Worm (Caenorhabditis elegans) whole organism, mixed stage, embryonic: ENCODE data around the gene T27A8.3.
"Not testable (repeated sequence)": the region's sequence is repeated elsewhere in the genome, so short reads cannot be mapped to it uniquely, and the experiment has no call there.

Experiments
- M03D4.4 ChIP-seq: sonication (generic microtip); optimal IDR thresholded peaks from 2 replicates; lab custom pipeline; 2017; ENCODE audit warnings: mild to moderate bottlenecking, missing genetic modification characterization, missing compliant biosample characterization
- bed-3 ChIP-seq: fragments of 200-800 bp; sonication (Bioruptor generic); optimal IDR thresholded peaks from 3 replicates; lab custom pipeline; 2018; ENCODE audit warnings: mild to moderate bottlenecking, missing genetic modification characterization, moderate library complexity, missing compliant biosample characterization
- ceh-39 ChIP-seq: fragments of 150-350 bp; optimal IDR thresholded peaks from 2 replicates; lab custom pipeline; 2014; ENCODE audit warnings: missing biosample characterization, missing genetic modification characterization
- ceh-43 ChIP-seq: fragments of 200-800 bp; sonication (Bioruptor generic); optimal IDR thresholded peaks from 2 replicates; lab custom pipeline; 2018; ENCODE audit warnings: mild to moderate bottlenecking, missing genetic modification characterization, moderate library complexity, missing compliant biosample characterization
- ces-1 ChIP-seq: fragments of 150-350 bp; optimal IDR thresholded peaks from 2 replicates; lab custom pipeline; 2014; ENCODE audit warnings: missing biosample characterization, missing genetic modification reagents, missing genetic modification characterization
- cnd-1 ChIP-seq: fragments of 200-800 bp; sonication (Bioruptor generic); optimal IDR thresholded peaks from 2 replicates; lab custom pipeline; 2018; ENCODE audit warnings: mild to moderate bottlenecking, missing genetic modification characterization, missing compliant biosample characterization
- drap-1 ChIP-seq: fragments of 200-800 bp; sonication (Bioruptor generic); optimal IDR thresholded peaks from 3 replicates; lab custom pipeline; 2018; ENCODE audit warnings: mild to moderate bottlenecking, missing genetic modification characterization, missing compliant biosample characterization
- elt-1 ChIP-seq: sonication (generic microtip); optimal IDR thresholded peaks from 2 replicates; lab custom pipeline; 2017; ENCODE audit warnings: missing genetic modification characterization, mild to moderate bottlenecking, missing compliant biosample characterization, antibody characterized with exemption, moderate library complexity, borderline replicate concordance; ENCODE audit not compliant: insufficient read depth
- flh-1 ChIP-seq: fragments of 200-800 bp; sonication (Bioruptor generic); optimal IDR thresholded peaks from 2 replicates; lab custom pipeline; 2018; ENCODE audit warnings: mild to moderate bottlenecking, missing genetic modification characterization, moderate library complexity, missing compliant biosample characterization
- ham-2 ChIP-seq: fragments of 200-800 bp; sonication (Bioruptor generic); optimal IDR thresholded peaks from 2 replicates; lab custom pipeline; 2018; ENCODE audit warnings: mild to moderate bottlenecking, missing genetic modification characterization, missing compliant biosample characterization
- hlh-1 ChIP-seq: fragments of 150-350 bp; optimal IDR thresholded peaks from 2 replicates; lab custom pipeline; 2014; ENCODE audit warnings: missing biosample characterization, missing genetic modification reagents, missing genetic modification characterization
- lsy-2 ChIP-seq: fragments of 150-350 bp; optimal IDR thresholded peaks from 2 replicates; lab custom pipeline; 2014; ENCODE audit warnings: missing biosample characterization, missing genetic modification characterization
- mab-5 ChIP-seq: fragments of 150-350 bp; optimal IDR thresholded peaks from 2 replicates; lab custom pipeline; 2014; ENCODE audit warnings: missing biosample characterization, missing genetic modification characterization
- mep-1 ChIP-seq: fragments of 150-350 bp; optimal IDR thresholded peaks from 2 replicates; lab custom pipeline; 2017; ENCODE audit warnings: missing biosample characterization, missing genetic modification reagents, missing genetic modification characterization, inconsistent platforms
- mls-2 ChIP-seq: sonication (generic microtip); optimal IDR thresholded peaks from 2 replicates; lab custom pipeline; 2016; ENCODE audit warnings: mild to moderate bottlenecking, missing genetic modification characterization, moderate library complexity, missing compliant biosample characterization
- nhr-12 ChIP-seq: fragments of 150-350 bp; optimal IDR thresholded peaks from 2 replicates; lab custom pipeline; 2014; ENCODE audit warnings: missing biosample characterization, missing genetic modification characterization
- nhr-2 ChIP-seq: fragments of 150-350 bp; optimal IDR thresholded peaks from 2 replicates; lab custom pipeline; 2014; ENCODE audit warnings: missing biosample characterization, missing genetic modification characterization
- nhr-237 ChIP-seq: fragments of 150-350 bp; optimal IDR thresholded peaks from 2 replicates; lab custom pipeline; 2014; ENCODE audit warnings: missing biosample characterization, missing genetic modification characterization
- nhr-28 ChIP-seq: fragments of 150-350 bp; optimal IDR thresholded peaks from 2 replicates; lab custom pipeline; 2014; ENCODE audit warnings: missing biosample characterization, missing genetic modification characterization
- pha-4 ChIP-seq: fragments of 150-350 bp; optimal IDR thresholded peaks from 2 replicates; lab custom pipeline; 2018; ENCODE audit warnings: missing biosample characterization, missing genetic modification reagents, missing genetic modification characterization
- sem-2 ChIP-seq: fragments of 200-800 bp; sonication (Bioruptor generic); optimal IDR thresholded peaks from 2 replicates; lab custom pipeline; 2018; ENCODE audit warnings: mild to moderate bottlenecking, missing genetic modification characterization, missing compliant biosample characterization
- snpc-4 ChIP-seq: fragments of 150-350 bp; optimal IDR thresholded peaks from 2 replicates; lab custom pipeline; 2014; ENCODE audit warnings: missing biosample characterization, missing genetic modification characterization
- sptf-1 ChIP-seq: sonication (generic microtip); optimal IDR thresholded peaks from 2 replicates; lab custom pipeline; 2017; ENCODE audit warnings: mild to moderate bottlenecking, missing genetic modification characterization, moderate library complexity, missing compliant biosample characterization
- tbx-8 ChIP-seq: fragments of 200-800 bp; sonication (Bioruptor generic); optimal IDR thresholded peaks from 2 replicates; lab custom pipeline; 2018; ENCODE audit warnings: mild to moderate bottlenecking, missing genetic modification characterization, moderate library complexity, missing compliant biosample characterization
- unc-120 ChIP-seq: sonication (generic microtip); optimal IDR thresholded peaks from 2 replicates; lab custom pipeline; 2017; ENCODE audit warnings: missing genetic modification characterization, missing compliant biosample characterization; ENCODE audit not compliant: poor library complexity, severe bottlenecking
- unc-39 ChIP-seq: fragments of 150-350 bp; optimal IDR thresholded peaks from 2 replicates; lab custom pipeline; 2014; ENCODE audit warnings: missing biosample characterization, missing genetic modification characterization
- unc-62 ChIP-seq: fragments of 150-350 bp; optimal IDR thresholded peaks from 2 replicates; lab custom pipeline; 2014; ENCODE audit warnings: missing biosample characterization, missing genetic modification reagents, missing genetic modification characterization
- zip-8 ChIP-seq: fragments of 150-350 bp; optimal IDR thresholded peaks from 2 replicates; lab custom pipeline; 2014; ENCODE audit warnings: missing biosample characterization, missing genetic modification characterization
- ztf-11 ChIP-seq: fragments of 150-350 bp; optimal IDR thresholded peaks from 2 replicates; lab custom pipeline; 2014; ENCODE audit warnings: missing biosample characterization, missing genetic modification characterization

The T27A8.3 gene

ce11 chrX:16062385-16062784, at the start of gene T27A8.3:
TSS of gene T27A8.3 (plus strand) at chrX:16062685.
- not testable (repeated sequence) for TF ChIP-seq nhr-12 (tag; lab: Kevin White, UChicago); nhr-28; drap-1
- TF ChIP-seq, all 35 proteins: peak for 0; not testable (repeated sequence) for 35

- TF ChIP-seq ceh-43 (no peak), flh-1 (GFP tag; lab: Kevin White, UChicago) (no peak), lsy-2 (tag; lab: Kevin White, UChicago) (no peak), mls-2 (tag; lab: Kevin White, UChicago) (no peak), cnd-1 (no peak)
- TF ChIP-seq, all 35 proteins: peak for 0
Observed at ce11 chrX:16016796-16017195, 45.7 kb upstream of the T27A8.3 start, which contains the start of the genes VB0395L.1 and nhx-1. TSS of gene VB0395L.1 (minus strand) at chrX:16016981. TSS of gene nhx-1 (plus strand) at chrX:16017121.

ce11 chrX:16024558-16024957, 37.9 kb upstream of the T27A8.3 start:
- no peak for TF ChIP-seq sptf-1 (tag; lab: Kevin White, UChicago)
- TF ChIP-seq unc-120 (tag; lab: Kevin White, UChicago) = peak; percentile 35
- TF ChIP-seq hlh-1 = no peak
- TF ChIP-seq ham-2 (GFP tag; lab: Kevin White, UChicago) = no peak

- peak; percentile 61 for TF ChIP-seq ham-2 (GFP tag; lab: Kevin White, UChicago)
- no peak for TF ChIP-seq tbx-8
- TF ChIP-seq, all 35 proteins: peak for 1
Observed at ce11 chrX:16028980-16029379, 33.5 kb upstream of the T27A8.3 start.

ce11 chrX:16030506-16030905, 32.0 kb upstream of the T27A8.3 start, which contains the start of gene mboa-1:
TSS of gene mboa-1 (plus strand) at chrX:16030806.
- TF ChIP-seq nhr-237 (no peak), ham-2 (GFP tag; lab: Kevin White, UChicago) (no peak), ztf-11 (no peak), mab-5 (tag; lab: Kevin White, UChicago) (no peak), sptf-1 (tag; lab: Kevin White, UChicago) (no peak), ces-1 (GFP tag; lab: Kevin White, UChicago) (no peak), nhr-28 (no peak), hlh-1 (no peak), nhr-12 (tag; lab: Kevin White, UChicago) (no peak), tbx-8 (no peak), ceh-39 (no peak), drap-1 (no peak), flh-1 (GFP tag; lab: Kevin White, UChicago) (no peak), M03D4.4 (tag; lab: Kevin White, UChicago) (no peak), elt-1 (no peak), nhr-2 (tag; lab: Kevin White, UChicago) (no peak)

DNA sequence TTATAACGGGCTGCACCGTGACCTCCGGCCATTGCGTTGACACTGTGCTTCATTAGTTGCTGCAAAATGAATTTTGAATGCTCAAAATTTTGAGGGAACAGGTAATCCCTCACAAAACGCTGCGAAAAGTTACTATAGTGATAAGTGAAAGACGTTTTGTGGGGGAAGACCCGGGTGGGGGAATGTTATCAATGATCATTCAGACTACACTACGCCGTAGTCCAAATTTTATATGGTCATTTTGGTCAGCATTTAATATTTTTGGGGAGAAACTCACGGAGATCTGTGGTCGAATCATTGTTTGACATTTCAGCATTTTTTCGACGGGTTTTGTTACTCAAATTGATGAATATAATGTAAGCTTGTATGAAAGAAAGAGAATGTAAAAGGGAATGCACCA, 23.3 kb upstream of the T27A8.3 start:
- no peak for TF ChIP-seq sem-2 (GFP tag; lab: Kevin White, UChicago)
- no peak for TF ChIP-seq mab-5 (tag; lab: Kevin White, UChicago)
- TF ChIP-seq bed-3 (GFP tag; lab: Kevin White, UChicago) = no peak
- no peak for TF ChIP-seq unc-39
- no peak for TF ChIP-seq pha-4 (tag; lab: Kevin White, UChicago)
- TF ChIP-seq ceh-39 = no peak
- no peak for TF ChIP-seq ceh-43
- TF ChIP-seq unc-120 (tag; lab: Kevin White, UChicago) = no peak
- TF ChIP-seq zip-8 (tag; lab: Kevin White, UChicago) = no peak
- TF ChIP-seq unc-62 (GFP tag; lab: Kevin White, UChicago) = no peak
- no peak for TF ChIP-seq lsy-2 (tag; lab: Kevin White, UChicago)
- no peak for TF ChIP-seq mls-2 (tag; lab: Kevin White, UChicago)
- TF ChIP-seq snpc-4 (tag; lab: Kevin White, UChicago) = no peak
- TF ChIP-seq ztf-11 = no peak
- TF ChIP-seq sptf-1 (tag; lab: Kevin White, UChicago) = no peak
- no peak for TF ChIP-seq M03D4.4 (tag; lab: Kevin White, UChicago)
- no peak for TF ChIP-seq nhr-12 (tag; lab: Kevin White, UChicago)
- no peak for TF ChIP-seq mep-1
- TF ChIP-seq hlh-1 = no peak
